Worm (Caenorhabditis elegans): Measurements from ENCODE around the gene F46F2.3.

The F46F2.3 gene

DNA sequence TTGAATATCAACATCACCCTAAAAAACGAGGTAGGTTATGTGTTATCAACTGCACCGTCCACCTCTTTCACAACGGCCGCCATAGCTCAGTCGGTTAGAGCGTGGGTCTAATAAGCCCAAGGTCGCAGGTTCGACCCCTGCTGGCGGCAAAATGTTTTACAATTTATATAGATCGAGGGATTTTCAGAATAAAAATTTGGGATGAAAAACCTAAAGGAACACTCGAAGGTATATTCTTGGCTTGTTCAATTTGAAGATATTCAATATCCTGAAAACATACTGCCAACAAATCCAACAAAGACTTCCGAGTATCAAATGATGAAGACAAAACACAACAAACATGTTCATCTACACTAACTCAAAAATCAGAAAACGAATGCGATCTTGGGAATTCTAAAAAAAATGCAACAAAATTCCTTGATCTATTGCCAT lies 37.3 kb upstream of the F46F2.3 start (continued):
- no peak for TF ChIP-seq madf-8 (GFP tag; conservative IDR thresholded peaks at IDR 0.05)
- peak; percentile 62 for TF ChIP-seq madf-6 (GFP tag; IDR thresholded peaks at IDR 0.05)
- peak; percentile 78 for TF ChIP-seq B0035.1 (tag; optimal IDR thresholded peaks at IDR 0.05)
- TF ChIP-seq K12H6.12 (tag; optimal IDR thresholded peaks at IDR 0.05) = no peak
- TF ChIP-seq madf-3 (GFP tag; IDR thresholded peaks at IDR 0.05) = no peak
- no peak for TF ChIP-seq lir-1 (GFP tag; conservative IDR thresholded peaks at IDR 0.05)
- peak; percentile 68 for TF ChIP-seq hmg-1.2 (GFP tag; IDR thresholded peaks at IDR 0.05)
- peak; percentile 41 for TF ChIP-seq gei-17 (GFP tag; optimal IDR thresholded peaks at IDR 0.05)
- peak; percentile 48 for TF ChIP-seq hlh-12 (tag; optimal IDR thresholded peaks at IDR 0.05)
- TF ChIP-seq ets-4 (GFP tag; optimal IDR thresholded peaks at IDR 0.05) = peak; percentile 0
- TF ChIP-seq madf-10 (tag; optimal IDR thresholded peaks at IDR 0.05) = peak; percentile 78
- TF ChIP-seq efl-1 (GFP tag; optimal IDR thresholded peaks at IDR 0.05) = no peak
- TF ChIP-seq F55B11.4 (tag; optimal IDR thresholded peaks at IDR 0.05; ENCODE audit: borderline replicate concordance, insufficient read depth) = no peak
- TF ChIP-seq cebp-2 (GFP tag; IDR thresholded peaks at IDR 0.05) = no peak
- peak; percentile 89 for TF ChIP-seq snpc-3.4 (tag; optimal IDR thresholded peaks at IDR 0.05)

ce11 chrX:15285554-15285953 lies 25.5 kb upstream of the F46F2.3 start:
- TF ChIP-seq ztf-22 (GFP tag; optimal IDR thresholded peaks at IDR 0.05) (no peak), snpc-4 (GFP tag; optimal IDR thresholded peaks at IDR 0.05) (no peak), snpc-4 (tag; optimal IDR thresholded peaks at IDR 0.05) (peak in 2 of 4 experiments; percentile 73 to 87)

ce11 chrX:15283740-15284139 lies 23.7 kb upstream of the F46F2.3 start, which contains the start of gene jud-4:
Gene jud-4 (plus strand): TSS chrX:15284115.
- no peak for TF ChIP-seq mcd-1 (GFP tag; IDR thresholded peaks at IDR 0.05)
- no peak for TF ChIP-seq rec-8 (tag; optimal IDR thresholded peaks at IDR 0.05)
- no peak for TF ChIP-seq him-1 (tag; optimal IDR thresholded peaks at IDR 0.05)
- no peak for TF ChIP-seq efl-1 (GFP tag; optimal IDR thresholded peaks at IDR 0.05)
- TF ChIP-seq ztf-22 (GFP tag; optimal IDR thresholded peaks at IDR 0.05) = no peak

- 0 out of 2 replicates have a peak, but pooled peaks have one; percentile 17 for TF ChIP-seq madf-3 (GFP tag; IDR thresholded peaks at IDR 0.05)
- TF ChIP-seq F33H1.4 (GFP tag; IDR thresholded peaks at IDR 0.05) = no peak
- TF ChIP-seq Y53G8AR.9 (GFP tag; conservative IDR thresholded peaks at IDR 0.05) = no peak
- peak; percentile 25 for TF ChIP-seq tbp1 (GFP tag; optimal IDR thresholded peaks at IDR 0.05)
- TF ChIP-seq attf-5 (GFP tag; optimal IDR thresholded peaks at IDR 0.05) = peak; percentile 27
- TF ChIP-seq F23B12.7 (tag; optimal IDR thresholded peaks at IDR 0.05; ENCODE audit: insufficient read depth) = peak; percentile 47
- TF ChIP-seq dox-1 (GFP tag; IDR thresholded peaks at IDR 0.05) = 0 out of 2 replicates have a peak, but pooled peaks have one; percentile 20
- TF ChIP-seq zfh-2 (GFP tag; conservative IDR thresholded peaks at IDR 0.05) = peak; percentile 52; the same call in 1 of the 2 replicates
- no peak for TF ChIP-seq sea-2 (GFP tag; IDR thresholded peaks at IDR 0.05)
- peak; percentile 30 for TF ChIP-seq ceh-27 (GFP tag; optimal IDR thresholded peaks at IDR 0.05)
- peak; percentile 70 for TF ChIP-seq nhr-80 (tag; optimal IDR thresholded peaks at IDR 0.05)
Observed at ce11 chrX:15281248-15281647, 21.2 kb upstream of the F46F2.3 start.

- TF ChIP-seq xnd-1 (tag; optimal IDR thresholded peaks at IDR 0.05) (no peak), Y79H2A.3 (GFP tag; conservative IDR thresholded peaks at IDR 0.05) (no peak), unc-130 (GFP tag; optimal IDR thresholded peaks at IDR 0.05) (no peak), F33H1.4 (GFP tag; IDR thresholded peaks at IDR 0.05) (no peak), aptf-2 (GFP tag; conservative IDR thresholded peaks at IDR 0.05) (no peak), lin-54 (GFP tag; optimal IDR thresholded peaks at IDR 0.05) (no peak), madf-10 (tag; optimal IDR thresholded peaks at IDR 0.05) (no peak), akir-1 (GFP tag; optimal IDR thresholded peaks at IDR 0.05) (no peak), F23B12.7 (tag; optimal IDR thresholded peaks at IDR 0.05; ENCODE audit: insufficient read depth) (no peak), ztf-25 (GFP tag; IDR thresholded peaks at IDR 0.05) (no peak), F57A8.1 (GFP tag; optimal IDR thresholded peaks at IDR 0.05) (no peak)
Observed at ce11 chrX:15280318-15280717, 20.2 kb upstream of the F46F2.3 start.
